Worm (Caenorhabditis elegans): Measurements from ENCODE around the gene gtf-2F2.

ce11 chrV:19019239-19019638, 25.5 kb downstream of the gtf-2F2 start:
- no peak for TF ChIP-seq lin-11 (tag; optimal IDR thresholded peaks at IDR 0.05)
- TF ChIP-seq sma-9 (GFP tag; optimal IDR thresholded peaks at IDR 0.05): no peak
- no peak for TF ChIP-seq sma-9 (tag; optimal IDR thresholded peaks at IDR 0.05)
- no peak for TF ChIP-seq ztf-11 (tag; optimal IDR thresholded peaks at IDR 0.05)
- TF ChIP-seq unc-55 (GFP tag; optimal IDR thresholded peaks at IDR 0.05): no peak
- no peak for TF ChIP-seq nhr-77 (tag; optimal IDR thresholded peaks at IDR 0.05)
- TF ChIP-seq gmeb-1 (tag; optimal IDR thresholded peaks at IDR 0.05): no peak
- TF ChIP-seq mdl-1 (tag; optimal IDR thresholded peaks at IDR 0.05): no peak
- TF ChIP-seq lsy-2 (tag; optimal IDR thresholded peaks at IDR 0.05): no peak
- no peak for TF ChIP-seq lin-39 (tag; optimal IDR thresholded peaks at IDR 0.05)
- TF ChIP-seq nhr-25 (tag; optimal IDR thresholded peaks at IDR 0.05): no peak
- no peak for TF ChIP-seq snpc-4 (tag; optimal IDR thresholded peaks at IDR 0.05)
- no peak for TF ChIP-seq nhr-12 (tag; optimal IDR thresholded peaks at IDR 0.05)
- TF ChIP-seq ZK546.5 (tag; optimal IDR thresholded peaks at IDR 0.05): no peak

All from whole organism, L2 larva.